Worm (Caenorhabditis elegans) whole organism, mixed stage, embryonic: ENCODE measurements around the gene F20A1.4.

Source experiments
- lsy-2 ChIP-seq: fragments of 150-350 bp; optimal IDR thresholded peaks from 2 replicates; lab custom pipeline; 2014; ENCODE audit warnings: missing biosample characterization, missing genetic modification characterization
- mab-5 ChIP-seq: fragments of 150-350 bp; optimal IDR thresholded peaks from 2 replicates; lab custom pipeline; 2014; ENCODE audit warnings: missing biosample characterization, missing genetic modification characterization
- mep-1 ChIP-seq: fragments of 150-350 bp; optimal IDR thresholded peaks from 2 replicates; lab custom pipeline; 2017; ENCODE audit warnings: missing biosample characterization, missing genetic modification reagents, missing genetic modification characterization, inconsistent platforms
- nhr-12 ChIP-seq: fragments of 150-350 bp; optimal IDR thresholded peaks from 2 replicates; lab custom pipeline; 2014; ENCODE audit warnings: missing biosample characterization, missing genetic modification characterization
- nhr-2 ChIP-seq: fragments of 150-350 bp; optimal IDR thresholded peaks from 2 replicates; lab custom pipeline; 2014; ENCODE audit warnings: missing biosample characterization, missing genetic modification characterization
- nhr-76 ChIP-seq: sonication (generic microtip); optimal IDR thresholded peaks from 2 replicates; lab custom pipeline; 2017; ENCODE audit warnings: missing biosample characterization, missing genetic modification characterization
- pha-4 ChIP-seq: fragments of 150-350 bp; optimal IDR thresholded peaks from 2 replicates; lab custom pipeline; 2018; ENCODE audit warnings: missing biosample characterization, missing genetic modification reagents, missing genetic modification characterization
- snpc-4 ChIP-seq: fragments of 150-350 bp; optimal IDR thresholded peaks from 2 replicates; lab custom pipeline; 2014; ENCODE audit warnings: missing biosample characterization, missing genetic modification characterization
- tbx-8 ChIP-seq: fragments of 200-800 bp; sonication (Bioruptor generic); optimal IDR thresholded peaks from 2 replicates; lab custom pipeline; 2018; ENCODE audit warnings: mild to moderate bottlenecking, missing genetic modification characterization, moderate library complexity, missing compliant biosample characterization
- unc-62 ChIP-seq: fragments of 150-350 bp; optimal IDR thresholded peaks from 2 replicates; lab custom pipeline; 2014; ENCODE audit warnings: missing biosample characterization, missing genetic modification reagents, missing genetic modification characterization
- ztf-11 ChIP-seq: fragments of 150-350 bp; optimal IDR thresholded peaks from 2 replicates; lab custom pipeline; 2014; ENCODE audit warnings: missing biosample characterization, missing genetic modification characterization

DNA sequence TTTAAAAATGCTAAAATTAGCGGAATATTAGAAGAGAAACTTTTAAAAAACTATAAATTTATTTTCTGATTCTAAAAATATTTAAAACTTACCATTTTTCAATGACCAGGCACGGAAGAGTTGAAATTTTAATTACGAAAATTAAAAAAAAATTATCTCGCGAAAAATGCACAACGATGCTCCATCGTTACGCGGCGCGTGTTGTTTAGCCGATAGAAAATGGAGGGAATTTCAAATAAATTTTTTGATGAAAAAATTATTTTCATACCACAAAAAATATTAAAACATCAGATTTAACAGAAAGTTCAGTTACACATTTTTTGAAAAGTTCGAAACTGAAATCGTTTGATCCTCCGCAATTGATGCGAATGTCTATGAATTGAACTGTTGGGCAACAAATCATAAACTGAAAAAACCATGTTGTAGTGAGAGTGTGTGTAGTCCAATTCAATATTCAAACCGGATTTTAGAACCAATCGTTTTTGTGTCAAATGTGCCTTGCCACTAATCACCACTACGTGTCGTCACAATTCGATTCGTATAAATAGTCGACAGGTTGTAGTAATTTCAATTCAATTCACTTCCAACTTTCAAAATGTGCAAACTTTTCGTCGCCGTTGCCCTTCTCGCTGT, 29.6 kb upstream of the F20A1.4 start, which contains the start of the genes tofu-2 and spig-1:
- no peak for TF ChIP-seq pha-4 (tag; lab: Kevin White, UChicago)
- no peak for TF ChIP-seq snpc-4 (tag; lab: Kevin White, UChicago)
- TF ChIP-seq nhr-2 (tag; lab: Kevin White, UChicago) = no peak
- no peak for TF ChIP-seq lsy-2 (tag; lab: Kevin White, UChicago)
- TF ChIP-seq unc-62 (GFP tag; lab: Kevin White, UChicago) = no peak
- TF ChIP-seq tbx-8 (GFP tag; lab: Kevin White, UChicago) = no peak
- TF ChIP-seq mab-5 (tag; lab: Kevin White, UChicago) = no peak
- TF ChIP-seq nhr-76 = no peak
- TF ChIP-seq mep-1 (tag; lab: Kevin White, UChicago) = no peak
- TF ChIP-seq ztf-11 = no peak
- no peak for TF ChIP-seq nhr-12
